Worm (Caenorhabditis elegans): Measurements from ENCODE around the gene Y17G7B.20.

Gene Y17G7B.20

ce11 chrII:11974048-11974995, 5.3 kb downstream of the Y17G7B.20 start (continued):
- TF ChIP-seq ztf-3 (GFP tag; optimal IDR thresholded peaks at IDR 0.05) (no peak), Y56A3A.18 (GFP tag; IDR thresholded peaks at IDR 0.05) (peak; percentile 47; the same call in 1 of the 2 replicates), ekl-4 (GFP tag; IDR thresholded peaks at IDR 0.05) (no peak; the same call in 1 of the 2 replicates), ets-4 (GFP tag; optimal IDR thresholded peaks at IDR 0.05) (no peak), T07F8.4 (tag; optimal IDR thresholded peaks at IDR 0.05) (no peak), cebp-2 (GFP tag; IDR thresholded peaks at IDR 0.05) (peak; percentile 85; the same call in 1 of the 2 replicates)

- no peak for TF ChIP-seq C17E4.6 (GFP tag; IDR thresholded peaks at IDR 0.05)
- no peak for TF ChIP-seq dox-1 (GFP tag; IDR thresholded peaks at IDR 0.05)
- no peak for TF ChIP-seq dpl-1 (GFP tag; optimal IDR thresholded peaks at IDR 0.05)
- TF ChIP-seq hsf-1 (GFP tag; IDR thresholded peaks at IDR 0.05), result no peak
- 0 out of 2 replicates have a peak, but pooled peaks have one; percentile 22 for TF ChIP-seq Y53G8AR.9 (GFP tag; conservative IDR thresholded peaks at IDR 0.05)
These were observed 6.0 kb downstream of the Y17G7B.20 start, which contains the start of gene acbp-6 for ce11 chrII:11973632-11974031. acbp-6 (minus strand) TSS chrII:11973732.

ce11 chrII:11972266-11972665, 7.4 kb downstream of the Y17G7B.20 start:
- no peak for TF ChIP-seq ztf-6 (GFP tag; IDR thresholded peaks at IDR 0.05)
- no peak for TF ChIP-seq rec-8 (tag; optimal IDR thresholded peaks at IDR 0.05)
- TF ChIP-seq hrde-1 (tag; optimal IDR thresholded peaks at IDR 0.05; ENCODE audit: borderline replicate concordance), result peak; percentile 81
- TF ChIP-seq C06A6.2 (GFP tag; conservative IDR thresholded peaks at IDR 0.05), result no peak
- no peak for TF ChIP-seq somi-1 (GFP tag; optimal IDR thresholded peaks at IDR 0.05)
- TF ChIP-seq F57C9.4 (tag; optimal IDR thresholded peaks at IDR 0.05), result no peak
- no peak for TF ChIP-seq F57A8.1 (GFP tag; optimal IDR thresholded peaks at IDR 0.05)
- TF ChIP-seq lin-54 (GFP tag; optimal IDR thresholded peaks at IDR 0.05), result peak; percentile 20
- TF ChIP-seq egl-44 (GFP tag; IDR thresholded peaks at IDR 0.05), result no peak
- TF ChIP-seq madf-3 (GFP tag; IDR thresholded peaks at IDR 0.05), result 0 out of 2 replicates have a peak, but pooled peaks have one; percentile 8
- no peak for TF ChIP-seq unc-62 (GFP tag; optimal IDR thresholded peaks at IDR 0.05)
- no peak for TF ChIP-seq pbrm-1 (GFP tag; IDR thresholded peaks at IDR 0.05)
- TF ChIP-seq dox-1 (GFP tag; IDR thresholded peaks at IDR 0.05), result peak; percentile 43; the same call in 1 of the 2 replicates
- peak; percentile 50 for TF ChIP-seq lsl-1 (GFP tag; optimal IDR thresholded peaks at IDR 0.05)
- TF ChIP-seq D2030.7 (GFP tag; IDR thresholded peaks at IDR 0.05), result no peak
- no peak for TF ChIP-seq unc-130 (GFP tag; optimal IDR thresholded peaks at IDR 0.05)
- peak in 1 of 3 experiments; percentile 32 for TF ChIP-seq lin-35 (GFP tag; optimal IDR thresholded peaks at IDR 0.05)
- no peak for TF ChIP-seq F55B11.4 (tag; optimal IDR thresholded peaks at IDR 0.05; ENCODE audit: borderline replicate concordance, insufficient read depth)
- peak; percentile 41; the same call in 1 of the 2 replicates for TF ChIP-seq F33H1.4 (GFP tag; IDR thresholded peaks at IDR 0.05)
- no peak for TF ChIP-seq ztf-22 (GFP tag; optimal IDR thresholded peaks at IDR 0.05)
- TF ChIP-seq lir-1 (GFP tag; conservative IDR thresholded peaks at IDR 0.05), result no peak
- no peak for TF ChIP-seq cebp-1 (GFP tag; IDR thresholded peaks at IDR 0.05)
- peak; percentile 16 for TF ChIP-seq cebp-1 (tag; optimal IDR thresholded peaks at IDR 0.05)
- TF ChIP-seq let-607 (tag; optimal IDR thresholded peaks at IDR 0.05), result no peak
- no peak for TF ChIP-seq nfya-1 (tag; optimal IDR thresholded peaks at IDR 0.05; ENCODE audit: borderline replicate concordance, insufficient read depth)
- TF ChIP-seq snpc-3.4 (tag; optimal IDR thresholded peaks at IDR 0.05), result peak; percentile 9
- peak; percentile 60 for TF ChIP-seq madf-8 (GFP tag; conservative IDR thresholded peaks at IDR 0.05)
- TF ChIP-seq T26A5.8 (tag; optimal IDR thresholded peaks at IDR 0.05), result peak; percentile 18
- no peak for TF ChIP-seq dpff-1 (tag; optimal IDR thresholded peaks at IDR 0.05)
- TF ChIP-seq F52B5.7 (tag; optimal IDR thresholded peaks at IDR 0.05), result no peak
- peak; percentile 7 for TF ChIP-seq zim-3 (tag; optimal IDR thresholded peaks at IDR 0.05)
- TF ChIP-seq tbp1 (GFP tag; optimal IDR thresholded peaks at IDR 0.05), result no peak
